Fruit fly (Drosophila melanogaster) whole organism, pupa: ENCODE results near the gene Eaat2.

Source experiments
- CG12605 ChIP-seq: fragments of 200-800 bp; sonication (Bioruptor generic); IDR thresholded peaks from 2 replicates; pipeline ENCODE4 v1.3.6; 2022; ENCODE audit warnings: missing biosample characterization, missing genetic modification characterization
- CG17806 ChIP-seq: fragments of 200-800 bp; sonication (Bioruptor generic); optimal IDR thresholded peaks from 2 replicates; lab custom pipeline; 2018; ENCODE audit warnings: missing biosample characterization, mild to moderate bottlenecking, missing genetic modification characterization, moderate library complexity
- EcR ChIP-seq: fragments of 200-800 bp; sonication (Bioruptor generic); optimal IDR thresholded peaks from 3 replicates; lab custom pipeline; 2019; ENCODE audit warnings: missing biosample characterization, missing genetic modification characterization, mild to moderate bottlenecking, moderate library complexity, missing genetic modification reagents
- Pif1B ChIP-seq: fragments of 200-800 bp; sonication (Bioruptor generic); optimal IDR thresholded peaks from 3 replicates; lab custom pipeline; 2016; ENCODE audit warnings: missing biosample characterization, missing genetic modification characterization
- gl ChIP-seq: fragments of 200-800 bp; sonication (Bioruptor generic); optimal IDR thresholded peaks from 2 replicates; lab custom pipeline; 2018; ENCODE audit warnings: missing biosample characterization, mild to moderate bottlenecking, missing genetic modification characterization
- rn ChIP-seq: fragments of 200-800 bp; sonication (Bioruptor generic); IDR thresholded peaks from 2 replicates; pipeline ENCODE4 v1.3.6; 2022; ENCODE audit warnings: missing biosample characterization, missing genetic modification characterization

dm6 chr2L:744295-744694 lies at the start of gene Eaat2:
- no peak for TF ChIP-seq gl (tag; lab: Kevin White, UChicago)
- TF ChIP-seq CG17806, result no peak
- TF ChIP-seq EcR, result no peak
- TF ChIP-seq rn (GFP tag; lab: Robert Waterston, UW), result no peak
- TF ChIP-seq Pif1B (GFP tag; lab: Kevin White, UChicago), result no peak
- no peak for TF ChIP-seq CG12605 (GFP tag; lab: Robert Waterston, UW)
